Fruit fly (Drosophila melanogaster) whole organism, pupa: ENCODE results near the gene CG9132.

Experiments used
- CG8159 ChIP-seq: fragments of 200-800 bp; sonication (Bioruptor generic); optimal IDR thresholded peaks from 3 replicates; lab custom pipeline; 2018; ENCODE audit warnings: missing biosample characterization, mild to moderate bottlenecking, missing genetic modification characterization, moderate library complexity
- fd96Ca ChIP-seq: fragments of 200-800 bp; sonication (Bioruptor generic); IDR thresholded peaks from 3 replicates; pipeline ENCODE4 v1.3.6; 2022; ENCODE audit warnings: missing biosample characterization, missing genetic modification characterization

dm6 chrX:16766868-16767431, 33.6 kb downstream of the CG9132 start:
- no peak for TF ChIP-seq fd96Ca (GFP tag; lab: Robert Waterston, UW)
- TF ChIP-seq CG8159 (tag; lab: Kevin White, UChicago), result no peak
